Worm (Caenorhabditis elegans) whole organism, midembryonic: ENCODE results near the gene kcnl-4.

Experiments used
- T22C8.4 ChIP-seq: fragments of 200-800 bp; sonication (Bioruptor generic); IDR thresholded peaks from 2 replicates; pipeline ENCODE4 v1.3.6; 2022; ENCODE audit warnings: missing genetic modification characterization, missing compliant biosample characterization
- cog-1 ChIP-seq: sonication (generic microtip); optimal IDR thresholded peaks from 2 replicates; lab custom pipeline; 2016; ENCODE audit warnings: missing genetic modification characterization, missing compliant biosample characterization
- flt-1 ChIP-seq: fragments of 200-800 bp; sonication (Bioruptor generic); IDR thresholded peaks from 2 replicates; pipeline ENCODE4 v1.3.6; 2022; ENCODE audit warnings: missing genetic modification characterization, missing compliant biosample characterization
- klf-2 ChIP-seq: fragments of 200-800 bp; sonication (Bioruptor generic); conservative IDR thresholded peaks from 2 replicates; pipeline ENCODE4 v1.3.6; 2022; ENCODE audit warnings: missing genetic modification reagents, missing genetic modification characterization, missing compliant biosample characterization
- med-1 ChIP-seq: sonication (generic microtip); optimal IDR thresholded peaks from 2 replicates; lab custom pipeline; 2017; ENCODE audit warnings: missing genetic modification characterization, mild to moderate bottlenecking, missing compliant biosample characterization, antibody characterized with exemption, missing genetic modification reagents; ENCODE audit not compliant: insufficient read depth
- ref-1 ChIP-seq: fragments of 200-800 bp; sonication (Bioruptor generic); conservative IDR thresholded peaks from 2 replicates; pipeline ENCODE4 v1.3.6; 2022; ENCODE audit warnings: missing genetic modification reagents, missing genetic modification characterization, missing compliant biosample characterization
- tab-1 ChIP-seq: fragments of 200-800 bp; sonication (Bioruptor generic); IDR thresholded peaks from 2 replicates; pipeline ENCODE4 v1.3.6; 2022; ENCODE audit warnings: missing genetic modification characterization, missing compliant biosample characterization
- ztf-23 ChIP-seq: fragments of 200-800 bp; sonication (Bioruptor generic); IDR thresholded peaks from 2 replicates; pipeline ENCODE4 v1.3.6; 2022; ENCODE audit warnings: missing genetic modification reagents, missing genetic modification characterization, missing compliant biosample characterization
- ztf-29 ChIP-seq: fragments of 200-800 bp; sonication (Bioruptor generic); IDR thresholded peaks from 2 replicates; pipeline ENCODE4 v1.3.6; 2022; ENCODE audit warnings: missing genetic modification reagents, missing genetic modification characterization, missing compliant biosample characterization

Gene kcnl-4

DNA sequence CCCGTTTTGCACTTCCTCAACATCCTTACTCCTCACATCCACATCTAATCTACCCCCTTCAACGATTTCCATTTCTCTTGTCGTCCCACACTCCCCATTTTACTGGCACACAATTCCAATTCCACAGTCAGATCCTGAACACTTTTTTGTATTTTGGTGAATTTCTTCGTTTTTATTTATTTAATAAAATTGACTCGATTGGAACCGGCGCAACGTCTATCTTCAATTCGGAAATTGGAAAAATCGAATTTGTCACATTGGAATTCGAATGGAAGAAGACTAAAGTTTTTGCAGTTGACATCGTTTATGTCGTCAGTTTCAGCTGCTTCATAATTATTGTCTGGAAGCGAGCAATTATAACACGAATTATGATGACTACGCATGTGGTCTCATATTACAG lies 3.7 kb upstream of the kcnl-4 start:
- TF ChIP-seq ref-1 (GFP tag; lab: Robert Waterston, UW) (no peak), tab-1 (GFP tag; lab: Robert Waterston, UW) (no peak), ztf-29 (no peak), ztf-23 (GFP tag; lab: Robert Waterston, UW) (no peak), cog-1 (tag; lab: Kevin White, UChicago) (no peak), flt-1 (no peak), T22C8.4 (GFP tag; lab: Robert Waterston, UW) (no peak), med-1 (GFP tag; lab: Kevin White, UChicago) (no peak)

- TF ChIP-seq cog-1 (tag; lab: Kevin White, UChicago) (no peak), tab-1 (GFP tag; lab: Robert Waterston, UW) (no peak), ztf-23 (GFP tag; lab: Robert Waterston, UW) (no peak), ref-1 (GFP tag; lab: Robert Waterston, UW) (no peak), flt-1 (no peak), med-1 (GFP tag; lab: Kevin White, UChicago) (no peak), T22C8.4 (GFP tag; lab: Robert Waterston, UW) (no peak), ztf-29 (no peak), klf-2 (GFP tag; lab: Robert Waterston, UW) (no peak)
Observed at ce11 chrV:14532374-14532773, 1.5 kb downstream of the kcnl-4 start.

- TF ChIP-seq klf-2 (GFP tag; lab: Robert Waterston, UW): no peak
- TF ChIP-seq flt-1: no peak
- no peak for TF ChIP-seq med-1 (GFP tag; lab: Kevin White, UChicago)
- TF ChIP-seq T22C8.4 (GFP tag; lab: Robert Waterston, UW): no peak
- no peak for TF ChIP-seq ztf-29
- TF ChIP-seq ref-1 (GFP tag; lab: Robert Waterston, UW): no peak
- TF ChIP-seq ztf-23 (GFP tag; lab: Robert Waterston, UW): no peak
Observed at ce11 chrV:14536274-14536673, 5.4 kb downstream of the kcnl-4 start, which contains the start of gene tag-191. Gene tag-191, minus strand, starts transcription at chrV:14536374.

DNA sequence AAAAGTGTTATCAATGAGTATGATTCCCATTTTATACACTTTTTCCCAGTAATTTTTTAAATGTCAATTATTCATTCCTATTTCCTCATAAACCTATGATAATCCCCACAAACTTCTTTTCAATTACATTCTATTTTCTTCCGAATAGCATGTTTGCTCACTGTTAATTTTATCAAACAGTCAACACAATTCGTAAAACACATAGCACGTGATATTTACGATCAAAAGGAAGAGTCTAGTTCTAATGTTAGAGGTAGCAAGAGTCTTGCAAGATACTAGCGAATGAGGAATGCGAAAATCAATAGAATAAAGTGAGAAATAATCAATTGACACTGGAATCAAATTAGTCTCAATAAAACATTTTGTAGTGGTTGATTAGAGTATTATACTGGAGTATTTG lies 8.4 kb downstream of the kcnl-4 start:
- TF ChIP-seq T22C8.4 (GFP tag; lab: Robert Waterston, UW) (no peak), cog-1 (tag; lab: Kevin White, UChicago) (no peak), ref-1 (GFP tag; lab: Robert Waterston, UW) (no peak), flt-1 (no peak), ztf-29 (no peak), ztf-23 (GFP tag; lab: Robert Waterston, UW) (no peak), med-1 (GFP tag; lab: Kevin White, UChicago) (no peak), klf-2 (GFP tag; lab: Robert Waterston, UW) (no peak), tab-1 (GFP tag; lab: Robert Waterston, UW) (no peak)

DNA sequence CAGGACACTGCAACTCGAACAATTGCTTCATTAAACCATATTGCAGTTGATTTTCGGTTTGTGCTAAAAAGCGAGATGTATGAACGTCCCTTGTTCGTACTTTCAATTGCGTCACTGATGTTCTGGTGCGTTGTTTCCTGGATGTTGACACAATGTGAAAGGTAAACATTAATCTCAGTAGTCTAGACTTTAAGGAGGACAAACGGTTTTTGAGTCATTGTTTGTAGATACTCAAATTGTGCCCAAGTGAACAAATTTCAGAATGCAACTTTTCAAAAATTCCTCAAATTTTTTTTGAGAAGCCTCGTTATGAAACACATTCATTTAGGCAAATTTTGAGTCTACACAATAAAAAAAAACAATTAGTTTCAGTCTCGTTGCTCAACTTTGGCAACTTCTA lies 10.0 kb downstream of the kcnl-4 start:
- no peak for TF ChIP-seq med-1 (GFP tag; lab: Kevin White, UChicago)
- no peak for TF ChIP-seq ref-1 (GFP tag; lab: Robert Waterston, UW)
- no peak for TF ChIP-seq klf-2 (GFP tag; lab: Robert Waterston, UW)
- TF ChIP-seq cog-1 (tag; lab: Kevin White, UChicago): no peak
- no peak for TF ChIP-seq ztf-23 (GFP tag; lab: Robert Waterston, UW)
- no peak for TF ChIP-seq ztf-29
- no peak for TF ChIP-seq tab-1 (GFP tag; lab: Robert Waterston, UW)
- TF ChIP-seq flt-1: no peak
- TF ChIP-seq T22C8.4 (GFP tag; lab: Robert Waterston, UW): no peak

DNA sequence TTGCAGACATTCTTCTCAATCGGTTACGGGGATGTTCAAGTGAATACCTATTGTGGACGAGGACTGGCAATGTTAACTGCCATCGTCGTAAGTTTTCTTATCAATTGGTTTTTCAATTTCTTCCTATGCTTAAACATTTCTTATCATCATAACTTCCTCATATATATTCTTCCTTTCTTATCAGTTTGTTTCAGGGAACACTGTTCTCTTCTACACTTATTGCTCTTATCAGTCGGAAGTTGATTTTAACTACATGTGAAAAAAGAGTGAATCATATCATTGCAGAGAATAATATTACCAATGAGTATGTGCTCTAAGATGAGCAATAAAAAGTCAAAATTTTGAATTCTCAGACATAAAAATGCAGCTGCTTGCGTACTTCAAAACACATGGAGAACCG lies 11.2 kb downstream of the kcnl-4 start:
- no peak for TF ChIP-seq ztf-23 (GFP tag; lab: Robert Waterston, UW)
- TF ChIP-seq ref-1 (GFP tag; lab: Robert Waterston, UW): no peak
- no peak for TF ChIP-seq T22C8.4 (GFP tag; lab: Robert Waterston, UW)
- no peak for TF ChIP-seq flt-1
- no peak for TF ChIP-seq med-1 (GFP tag; lab: Kevin White, UChicago)
- no peak for TF ChIP-seq klf-2 (GFP tag; lab: Robert Waterston, UW)
- no peak for TF ChIP-seq cog-1 (tag; lab: Kevin White, UChicago)
- TF ChIP-seq ztf-29: no peak
- TF ChIP-seq tab-1 (GFP tag; lab: Robert Waterston, UW): no peak

ce11 chrV:14545816-14546283 lies 14.9 kb downstream of the kcnl-4 start, which contains the start of gene rike-1:
Gene rike-1, minus strand, starts transcription at chrV:14545866.
- TF ChIP-seq ztf-23 (GFP tag; lab: Robert Waterston, UW): no peak
- no peak for TF ChIP-seq ztf-29
- peak; percentile 3 for TF ChIP-seq cog-1 (tag; lab: Kevin White, UChicago)

ce11 chrV:14546569-14546968 lies 15.7 kb downstream of the kcnl-4 start, which contains the start of gene C53A5.13:
Gene C53A5.13, plus strand, starts transcription at chrV:14546869.
- TF ChIP-seq ztf-29: no peak
- no peak for TF ChIP-seq tab-1 (GFP tag; lab: Robert Waterston, UW)
- no peak for TF ChIP-seq cog-1 (tag; lab: Kevin White, UChicago)
- TF ChIP-seq med-1 (GFP tag; lab: Kevin White, UChicago): no peak
- no peak for TF ChIP-seq T22C8.4 (GFP tag; lab: Robert Waterston, UW)
- no peak for TF ChIP-seq klf-2 (GFP tag; lab: Robert Waterston, UW)
- TF ChIP-seq ref-1 (GFP tag; lab: Robert Waterston, UW): no peak
- TF ChIP-seq flt-1: no peak
- no peak for TF ChIP-seq ztf-23 (GFP tag; lab: Robert Waterston, UW)

ce11 chrV:14548510-14548909 lies 17.6 kb downstream of the kcnl-4 start:
- TF ChIP-seq ref-1 (GFP tag; lab: Robert Waterston, UW): no peak
- no peak for TF ChIP-seq med-1 (GFP tag; lab: Kevin White, UChicago)
- no peak for TF ChIP-seq flt-1
- no peak for TF ChIP-seq cog-1 (tag; lab: Kevin White, UChicago)
- TF ChIP-seq klf-2 (GFP tag; lab: Robert Waterston, UW): no peak
- TF ChIP-seq tab-1 (GFP tag; lab: Robert Waterston, UW): no peak
- no peak for TF ChIP-seq ztf-29
